Worm (Caenorhabditis elegans): ENCODE results near the gene ugt-33.

ce11 chrV:10525902-10526301 is 32.7 kb downstream of the ugt-33 start, which contains the start of the genes C35A5.8 and hda-11:
- TF ChIP-seq elt-1 (tag; optimal IDR thresholded peaks at IDR 0.05), result no peak
- TF ChIP-seq nhr-237 (tag; optimal IDR thresholded peaks at IDR 0.05), result no peak
- no peak for TF ChIP-seq nhr-12 (tag; optimal IDR thresholded peaks at IDR 0.05)
- no peak for TF ChIP-seq nhr-11 (tag; optimal IDR thresholded peaks at IDR 0.05)
- TF ChIP-seq mab-5 (tag; optimal IDR thresholded peaks at IDR 0.05), result no peak

Data from whole organism, L2 larva.